Fruit fly (Drosophila melanogaster) whole organism, larva: ENCODE measurements around the gene CG44001.

Experiments
- noc ChIP-seq: fragments of 200-800 bp; sonication (Bioruptor generic); optimal IDR thresholded peaks from 3 replicates; lab custom pipeline; 2019; ENCODE audit warnings: missing biosample characterization, mild to moderate bottlenecking, missing genetic modification characterization, moderate library complexity

CG44001 gene

DNA sequence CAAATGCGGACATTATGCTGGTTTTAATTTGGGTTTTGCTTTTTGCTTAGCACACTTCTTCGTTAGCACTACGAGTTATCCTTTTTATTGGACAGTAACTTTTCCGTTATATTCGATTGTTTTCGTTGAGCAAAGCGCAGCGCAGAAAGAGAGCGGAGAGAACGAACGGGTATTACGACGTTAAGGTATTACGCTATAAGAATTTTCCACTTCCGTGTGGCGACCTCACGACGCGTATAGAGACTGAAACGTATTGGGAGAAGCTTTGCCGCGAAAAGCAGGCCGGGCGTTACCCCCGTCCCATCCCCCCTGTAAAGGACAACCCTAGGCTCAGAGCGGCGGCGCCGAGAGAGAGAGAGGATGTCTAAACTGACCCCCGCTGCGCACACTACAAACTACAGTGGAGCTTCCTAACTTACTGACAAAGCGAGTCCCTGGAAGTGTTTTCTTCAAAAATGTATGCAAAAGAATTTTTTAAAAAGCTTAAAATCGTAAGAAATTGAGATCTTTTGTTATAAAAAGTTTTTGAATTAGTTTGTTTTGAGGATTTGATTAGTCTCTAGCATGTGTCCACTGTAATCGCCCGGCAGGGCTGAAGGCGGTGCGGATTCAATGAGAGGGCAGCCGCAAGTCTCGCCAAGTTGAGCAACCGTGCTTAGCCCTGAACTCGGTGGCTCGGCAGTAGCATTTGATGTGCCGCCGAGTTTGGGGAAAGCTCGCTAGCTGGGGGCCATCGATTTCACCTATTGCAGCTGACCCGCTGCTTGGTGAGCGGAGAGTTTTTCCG lies 38.2 kb upstream of the CG44001 start:
- TF ChIP-seq noc: peak; percentile 87

DNA sequence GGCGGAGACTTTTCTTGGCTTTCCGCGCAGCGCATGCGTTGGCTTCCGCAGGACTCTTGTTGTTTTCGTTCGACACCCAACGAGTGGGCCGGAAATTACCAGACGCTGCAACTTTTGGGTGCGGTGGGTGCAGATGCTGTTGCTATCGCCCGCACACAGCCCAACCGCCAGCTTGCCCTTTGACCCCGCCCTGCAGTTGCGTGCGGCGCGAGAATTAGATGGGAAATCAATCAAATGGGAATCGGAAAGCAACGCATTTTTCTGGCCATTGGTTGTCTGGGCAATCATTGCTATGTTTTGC lies 37.7 kb upstream of the CG44001 start:
- TF ChIP-seq noc: no peak

DNA sequence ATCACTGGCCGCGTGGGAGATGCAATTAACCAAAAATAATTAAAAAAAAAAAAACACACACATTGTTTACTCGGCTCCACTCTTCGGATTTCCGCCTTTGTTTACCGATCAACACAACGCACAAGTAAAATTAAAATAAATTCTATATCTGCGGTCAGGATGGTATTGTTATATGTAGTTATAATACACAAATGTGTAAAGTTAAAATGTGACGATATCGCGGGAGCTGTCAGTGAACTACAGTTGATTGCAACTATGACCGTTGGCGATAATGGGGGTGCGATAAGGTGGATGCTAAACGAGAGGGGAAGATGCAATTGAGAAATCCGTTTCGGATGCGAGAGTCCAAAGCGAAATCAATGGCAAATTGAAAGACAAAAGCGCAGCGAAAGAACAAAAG lies 36.7 kb upstream of the CG44001 start:
- TF ChIP-seq noc: no peak

DNA sequence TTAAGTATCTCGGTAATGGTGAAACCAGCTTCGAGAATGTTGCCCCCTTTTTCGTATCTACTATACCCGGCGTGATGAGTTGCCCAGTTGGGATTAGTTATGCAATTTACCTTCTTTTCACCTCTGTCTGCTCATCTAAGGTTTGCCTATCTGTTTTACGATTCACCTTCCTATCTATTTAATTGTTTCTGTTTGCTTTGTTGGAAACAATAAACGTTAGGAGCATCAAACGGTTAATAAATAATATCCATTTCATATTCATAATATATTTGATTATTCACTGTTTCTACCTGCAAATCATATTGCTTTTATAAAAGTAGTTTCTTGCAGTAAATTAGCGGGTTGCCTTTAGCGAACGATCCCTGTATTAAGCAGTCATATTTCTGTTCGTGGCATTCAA lies 35.8 kb upstream of the CG44001 start:
- peak; percentile 81 for TF ChIP-seq noc

DNA sequence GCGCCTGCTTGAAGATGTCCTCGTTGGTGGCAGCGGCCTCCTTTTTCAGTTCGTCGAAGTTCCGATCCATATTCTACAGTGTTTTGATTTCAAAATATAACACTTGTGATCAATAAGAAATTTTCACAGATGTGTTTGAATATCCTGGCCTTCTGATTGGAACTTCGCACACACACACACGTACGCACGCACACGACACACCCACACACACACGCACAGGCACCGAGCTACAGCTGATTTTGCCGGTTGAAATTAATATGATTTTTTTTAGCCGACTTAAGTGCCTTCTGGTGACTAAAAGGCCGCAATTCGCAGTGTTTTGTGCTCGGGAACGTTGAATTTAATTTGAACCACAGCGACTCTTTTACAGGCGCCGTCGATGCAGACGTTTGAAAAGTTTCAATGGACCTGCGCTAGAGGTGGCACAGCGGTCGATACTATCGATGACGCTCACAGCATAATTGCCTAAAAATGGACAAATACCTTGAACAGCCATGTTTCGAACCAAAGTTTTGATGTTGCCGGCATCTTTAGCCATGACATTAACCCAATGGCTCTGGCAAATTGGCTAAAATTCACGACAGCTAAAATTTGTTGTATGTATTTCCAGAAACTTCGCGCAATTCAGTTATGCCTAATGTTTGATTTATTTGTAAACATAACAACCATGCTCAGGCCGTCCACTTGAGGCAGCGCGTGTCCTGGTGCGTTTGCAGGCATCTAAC lies 33.6 kb upstream of the CG44001 start, which contains the start of gene Rtnl1:
TSS of gene Rtnl1 (minus strand) at position 415 of the 725 bp plus-strand sequence.
- peak; percentile 42 for TF ChIP-seq noc

DNA sequence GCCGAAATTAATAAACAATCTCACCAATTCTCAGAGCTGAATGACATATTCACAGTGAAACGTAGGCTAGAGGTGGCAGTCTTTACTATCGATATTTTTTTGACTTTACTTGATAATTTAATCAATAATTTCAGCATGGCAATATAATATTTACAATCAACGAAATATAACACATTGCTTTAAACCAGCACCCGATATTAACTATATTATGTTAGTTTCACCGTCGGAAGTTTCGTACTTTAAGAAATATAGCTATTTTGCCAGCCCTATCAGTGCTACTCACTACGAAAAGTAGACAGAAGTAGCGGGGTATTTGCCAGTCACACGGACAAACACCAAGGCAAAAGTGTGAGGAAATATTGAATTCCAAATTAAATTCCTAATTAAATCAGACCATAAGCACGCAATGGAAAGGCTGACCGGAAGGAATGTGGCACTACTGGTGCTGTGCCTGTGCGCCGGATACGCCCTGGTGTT lies 32.2 kb upstream of the CG44001 start, which contains the start of the genes CG31917, Tfb5 and SelT:
TSS of gene CG31917 (minus strand) at position 51 of the 477 bp plus-strand sequence.
TSS of gene Tfb5 (minus strand) at position 51 of the 477 bp plus-strand sequence.
TSS of gene SelT (plus strand) at position 139 of the 477 bp plus-strand sequence.
- peak; percentile 78 for TF ChIP-seq noc

DNA sequence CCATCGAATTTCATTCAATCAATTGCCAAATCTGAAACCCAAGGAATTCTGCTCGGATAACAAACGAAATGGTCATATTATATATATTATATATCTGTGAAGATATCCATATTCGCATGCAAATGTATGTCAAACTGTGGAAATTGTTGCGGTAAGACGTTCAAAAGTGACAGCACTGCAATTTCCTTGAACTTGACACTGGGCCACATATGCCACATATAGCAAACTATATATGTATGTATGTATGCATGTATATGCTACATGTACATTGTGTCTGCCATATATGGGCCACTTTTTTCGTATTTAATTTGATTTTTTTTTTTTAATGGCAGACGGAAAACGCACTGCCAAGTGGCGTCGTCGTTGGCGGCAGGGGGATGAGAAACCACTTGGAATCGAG lies 22.6 kb upstream of the CG44001 start:
- TF ChIP-seq noc: no peak

DNA sequence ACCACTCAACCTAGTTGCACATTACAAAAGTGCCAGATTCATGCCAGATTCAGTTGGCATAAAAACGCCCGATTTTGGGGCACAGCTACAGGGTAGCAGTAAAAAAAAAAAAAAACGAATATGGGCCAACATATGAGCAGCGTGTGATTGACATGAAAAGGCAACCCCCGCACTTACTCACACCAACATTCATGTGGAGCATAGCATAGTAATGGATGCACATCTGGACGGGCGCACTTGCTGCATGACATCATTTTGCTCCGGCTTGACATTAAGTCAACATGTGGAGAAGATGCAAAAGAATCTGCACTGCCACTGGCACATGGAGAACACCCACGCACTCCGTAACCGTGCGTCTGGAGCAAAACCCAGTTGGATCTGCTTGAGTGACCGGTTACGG lies 20.5 kb upstream of the CG44001 start:
- no peak for TF ChIP-seq noc

DNA sequence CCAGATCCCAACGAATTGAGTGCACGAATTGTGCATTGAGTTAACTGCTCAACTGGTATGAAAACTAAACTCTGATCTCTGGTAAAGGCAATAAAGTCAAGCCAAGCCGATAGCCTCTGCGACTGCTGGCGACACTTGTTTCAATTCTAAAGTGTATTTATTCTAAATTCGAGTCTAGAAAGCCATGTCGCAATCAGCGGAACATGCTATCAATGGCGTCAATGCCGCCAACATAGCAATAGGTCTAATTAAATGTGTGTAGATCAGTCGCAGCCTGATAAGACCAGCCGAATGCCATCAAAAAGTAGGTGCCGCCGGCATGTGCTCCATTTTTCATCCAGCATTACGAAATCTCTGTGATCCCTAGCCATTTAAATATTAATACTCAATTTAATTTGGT lies 17.5 kb upstream of the CG44001 start:
- TF ChIP-seq noc: peak; percentile 74

DNA sequence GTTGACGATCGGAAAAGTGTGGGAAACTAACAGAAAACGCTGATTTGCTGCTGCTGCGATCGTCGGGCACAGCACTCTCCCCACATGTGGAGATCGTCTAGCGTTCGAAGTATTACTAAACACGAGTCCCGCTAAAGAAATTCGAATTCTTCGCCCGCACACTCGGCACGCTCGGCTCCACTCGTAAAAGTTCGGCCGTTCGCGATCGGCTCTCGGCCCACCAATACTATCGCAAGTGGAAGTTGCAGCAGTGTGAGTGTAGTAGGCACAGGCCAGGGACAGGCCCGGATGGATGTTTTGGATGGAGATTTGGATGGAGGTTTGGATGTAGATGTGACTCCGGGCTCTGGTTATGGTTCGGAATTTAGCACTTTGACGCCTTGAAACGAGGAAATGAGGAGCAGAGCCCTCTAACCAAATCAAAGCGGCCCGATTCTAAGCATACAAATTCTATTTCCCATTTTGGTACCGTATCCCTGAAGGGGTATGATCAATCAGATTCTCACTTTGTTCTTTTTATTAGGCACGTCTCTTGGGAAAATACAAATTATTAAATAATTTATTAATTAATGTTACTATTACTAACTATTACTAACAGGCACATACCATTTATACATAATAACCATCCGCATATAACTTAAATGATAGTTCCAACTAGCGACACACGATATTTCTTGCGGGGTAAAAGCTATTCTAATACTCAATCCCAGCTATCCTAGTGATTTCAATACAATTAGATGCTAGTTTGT lies 15.6 kb upstream of the CG44001 start:
- peak; percentile 52 for TF ChIP-seq noc

DNA sequence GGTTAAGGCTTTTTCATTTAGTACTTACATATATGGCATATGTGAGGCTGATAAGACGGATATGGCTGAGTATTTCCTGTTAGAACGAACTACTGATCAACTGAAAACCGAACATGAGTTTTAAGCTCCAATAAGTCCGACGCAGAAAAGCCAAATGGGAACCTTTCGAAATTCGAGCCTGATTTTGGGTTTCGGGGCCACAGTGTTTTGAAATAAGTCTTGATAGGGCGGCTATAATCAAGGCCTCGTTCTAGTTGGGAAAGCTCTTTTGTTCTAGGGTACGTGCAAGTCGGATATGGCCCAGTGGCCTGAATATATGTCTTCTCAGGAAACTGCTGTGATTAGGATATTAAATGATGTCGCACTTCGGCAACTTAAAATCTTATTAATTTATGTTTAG lies 15.0 kb upstream of the CG44001 start, which contains the start of gene vkg:
TSS of gene vkg (minus strand) at position 101 of the 400 bp plus-strand sequence.
- TF ChIP-seq noc: no peak

DNA sequence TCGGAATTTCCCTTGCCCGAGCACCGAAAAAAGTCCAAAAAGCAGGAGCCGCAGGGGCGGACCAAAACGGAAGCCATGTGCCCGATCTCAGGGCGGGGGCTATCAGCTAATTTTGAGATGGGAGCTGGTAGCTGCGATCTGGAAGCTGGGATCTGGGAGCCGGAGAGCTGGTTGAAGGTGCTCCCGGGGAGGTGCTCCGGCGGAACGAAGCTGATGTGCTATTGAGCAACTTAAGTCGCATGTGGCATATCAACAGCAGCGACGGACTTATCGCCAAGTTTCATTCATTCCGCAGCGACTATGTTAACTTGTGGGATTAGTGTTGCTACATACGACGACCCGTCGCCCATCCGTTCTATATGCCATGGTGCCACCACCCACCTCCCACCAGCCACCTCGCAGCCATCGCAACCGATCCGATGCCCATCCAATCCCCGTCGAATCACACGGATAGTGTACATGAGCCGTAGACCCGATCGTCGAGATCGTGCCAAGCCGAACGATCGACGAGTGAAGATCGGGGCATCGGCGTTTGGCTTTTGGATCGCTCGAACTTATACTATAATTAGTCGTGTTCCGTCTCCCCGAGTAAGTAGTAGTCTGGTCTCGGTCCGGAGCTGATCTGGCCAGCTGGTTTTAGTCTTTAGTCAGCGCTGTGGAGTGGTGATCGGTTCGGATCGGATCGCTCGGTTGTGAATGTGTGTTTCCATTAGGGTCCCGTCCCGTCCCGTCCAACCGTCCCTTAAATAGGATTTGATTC lies 13.8 kb upstream of the CG44001 start, which contains the start of gene Col4a1:
TSS of gene Col4a1 (plus strand) at position 561 of the 760 bp plus-strand sequence.
- TF ChIP-seq noc: no peak

DNA sequence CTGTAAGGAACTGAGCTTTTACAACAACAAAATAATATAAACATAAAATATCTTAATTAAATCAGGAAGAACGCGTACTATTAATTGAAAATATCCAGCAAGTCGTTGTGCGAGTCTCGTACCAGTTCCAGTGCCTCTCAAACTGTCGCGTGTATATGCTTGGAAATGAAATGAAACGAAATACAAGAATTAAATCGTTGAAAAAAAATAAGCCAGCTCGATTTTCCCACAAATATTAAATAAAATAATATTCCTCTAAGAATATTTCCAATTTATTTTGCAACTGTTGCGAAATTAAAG lies 13.3 kb upstream of the CG44001 start:
- TF ChIP-seq noc: no peak

DNA sequence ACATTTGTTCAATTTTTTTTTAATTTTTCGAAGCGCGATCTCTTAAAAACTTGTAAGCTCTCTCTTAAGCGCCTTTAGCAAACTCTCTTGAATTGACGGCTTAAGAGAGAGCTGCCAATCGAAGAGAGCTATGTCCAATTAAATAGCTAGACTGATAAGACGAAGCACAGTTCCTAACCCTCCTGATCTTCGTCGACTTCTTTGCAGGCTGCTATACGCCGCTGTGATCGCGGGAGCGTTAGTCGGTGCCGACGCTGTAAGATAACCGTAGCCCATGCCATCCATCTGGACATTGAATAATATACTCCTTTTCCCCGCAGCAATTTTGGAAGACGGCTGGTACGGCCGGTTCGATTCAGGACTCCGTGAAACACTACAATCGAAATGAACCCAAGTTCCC lies 12.5 kb upstream of the CG44001 start:
- no peak for TF ChIP-seq noc

DNA sequence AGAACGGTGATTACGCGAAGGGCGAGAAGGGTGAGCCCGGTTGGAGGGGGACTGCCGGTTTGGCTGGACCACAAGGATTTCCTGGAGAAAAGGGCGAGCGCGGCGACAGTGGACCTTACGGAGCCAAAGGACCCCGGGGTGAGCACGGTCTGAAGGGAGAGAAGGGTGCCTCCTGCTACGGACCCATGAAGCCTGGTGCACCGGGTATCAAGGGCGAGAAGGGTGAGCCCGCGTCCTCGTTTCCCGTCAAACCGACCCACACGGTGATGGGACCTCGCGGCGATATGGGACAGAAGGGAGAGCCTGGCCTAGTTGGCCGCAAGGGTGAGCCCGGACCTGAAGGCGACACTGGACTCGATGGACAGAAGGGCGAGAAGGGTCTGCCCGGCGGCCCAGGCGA lies 11.7 kb upstream of the CG44001 start:
- no peak for TF ChIP-seq noc

DNA sequence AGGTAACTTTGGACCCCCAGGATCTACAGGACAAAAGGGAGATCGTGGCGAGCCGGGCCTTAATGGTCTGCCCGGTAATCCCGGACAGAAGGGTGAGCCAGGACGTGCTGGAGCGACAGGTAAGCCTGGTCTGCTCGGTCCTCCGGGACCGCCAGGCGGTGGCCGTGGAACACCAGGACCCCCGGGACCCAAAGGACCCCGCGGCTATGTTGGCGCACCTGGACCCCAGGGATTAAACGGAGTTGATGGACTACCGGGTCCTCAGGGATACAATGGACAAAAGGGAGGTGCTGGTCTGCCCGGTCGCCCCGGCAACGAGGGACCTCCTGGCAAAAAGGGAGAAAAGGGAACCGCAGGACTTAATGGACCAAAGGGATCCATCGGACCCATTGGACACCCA lies 11.2 kb upstream of the CG44001 start:
- TF ChIP-seq noc: no peak
